Fruit fly (Drosophila melanogaster) whole organism, embryonic: ENCODE measurements around the gene slmo.

Experiments
- Adf1 ChIP-seq: fragments of 200-800 bp; sonication (Bioruptor generic); IDR thresholded peaks from 2 replicates; pipeline ENCODE4 v1.3.6; 2022; ENCODE audit warnings: missing biosample characterization, missing genetic modification characterization
- CG10654 ChIP-seq: fragments of 200-800 bp; sonication (Bioruptor generic); optimal IDR thresholded peaks from 2 replicates; lab custom pipeline; 2016; ENCODE audit warnings: missing biosample characterization, missing genetic modification characterization
- CG10979 ChIP-seq: fragments of 200-800 bp; sonication (Bioruptor generic); optimal IDR thresholded peaks from 2 replicates; lab custom pipeline; 2018; ENCODE audit warnings: missing biosample characterization, mild to moderate bottlenecking, missing genetic modification characterization, moderate library complexity
- CG11456 ChIP-seq: fragments of 200-800 bp; sonication (Bioruptor generic); IDR thresholded peaks from 3 replicates; pipeline ENCODE4 v1.3.6; 2022; ENCODE audit warnings: missing biosample characterization, missing genetic modification characterization
- CG11695 ChIP-seq: fragments of 200-800 bp; sonication (Bioruptor generic); IDR thresholded peaks from 3 replicates; pipeline ENCODE4 v1.3.6; 2022; ENCODE audit warnings: missing biosample characterization, missing genetic modification characterization
- CG12071 ChIP-seq: fragments of 200-800 bp; sonication (Bioruptor generic); optimal IDR thresholded peaks from 3 replicates; lab custom pipeline; 2018; ENCODE audit warnings: missing biosample characterization, mild to moderate bottlenecking, missing genetic modification characterization
- CG12744 ChIP-seq: fragments of 200-800 bp; sonication (Bioruptor generic); optimal IDR thresholded peaks from 2 replicates; lab custom pipeline; 2016; ENCODE audit warnings: missing biosample characterization, missing genetic modification characterization
- CG12769 ChIP-seq: fragments of 200-800 bp; sonication (Bioruptor generic); optimal IDR thresholded peaks from 2 replicates; lab custom pipeline; 2019; ENCODE audit warnings: missing biosample characterization, mild to moderate bottlenecking, missing genetic modification characterization, moderate library complexity
- CG13123 ChIP-seq: fragments of 200-800 bp; sonication (Bioruptor generic); optimal IDR thresholded peaks from 2 replicates; lab custom pipeline; 2016; ENCODE audit warnings: missing biosample characterization, missing genetic modification characterization
- CG1602 ChIP-seq: fragments of 200-800 bp; sonication (Bioruptor generic); optimal IDR thresholded peaks from 3 replicates; lab custom pipeline; 2016; ENCODE audit warnings: missing biosample characterization, missing genetic modification characterization
- CG17186 ChIP-seq: fragments of 200-800 bp; sonication (Bioruptor generic); optimal IDR thresholded peaks from 3 replicates; lab custom pipeline; 2017; ENCODE audit warnings: missing biosample characterization, missing genetic modification reagents, missing genetic modification characterization
- CG17328 ChIP-seq: fragments of 200-800 bp; sonication (Bioruptor generic); IDR thresholded peaks from 2 replicates; pipeline ENCODE4 v1.3.6; 2022; ENCODE audit warnings: missing biosample characterization, missing genetic modification characterization
- CG18619 ChIP-seq: fragments of 200-800 bp; sonication (Bioruptor generic); optimal IDR thresholded peaks from 3 replicates; lab custom pipeline; 2017; ENCODE audit warnings: missing biosample characterization, mild to moderate bottlenecking, missing genetic modification characterization
- CG18764 ChIP-seq: fragments of 200-800 bp; sonication (Bioruptor generic); optimal IDR thresholded peaks from 3 replicates; lab custom pipeline; 2016; ENCODE audit warnings: missing biosample characterization, missing genetic modification characterization
- CG2120 ChIP-seq: fragments of 200-800 bp; sonication (Bioruptor generic); optimal IDR thresholded peaks from 3 replicates; lab custom pipeline; 2016; ENCODE audit warnings: missing biosample characterization, missing genetic modification characterization
- CG3163 ChIP-seq: fragments of 200-800 bp; sonication (Bioruptor generic); optimal IDR thresholded peaks from 3 replicates; lab custom pipeline; 2016; ENCODE audit warnings: missing biosample characterization, missing genetic modification characterization
- CG33557 ChIP-seq: fragments of 200-800 bp; sonication (Bioruptor generic); optimal IDR thresholded peaks from 2 replicates; lab custom pipeline; 2019; ENCODE audit warnings: missing biosample characterization, mild to moderate bottlenecking, missing genetic modification characterization, moderate library complexity
- CG3726 ChIP-seq: fragments of 200-800 bp; sonication (Bioruptor generic); IDR thresholded peaks from 3 replicates; pipeline ENCODE4, ENCODE4 v1.3.6; 2022; ENCODE audit warnings: missing biosample characterization, missing genetic modification characterization
- CG4617 ChIP-seq: fragments of 200-800 bp; sonication (Bioruptor generic); optimal IDR thresholded peaks from 3 replicates; lab custom pipeline; 2016; ENCODE audit warnings: missing biosample characterization, missing genetic modification characterization, borderline replicate concordance
- CG5245 ChIP-seq: fragments of 200-800 bp; sonication (Bioruptor generic); optimal IDR thresholded peaks from 3 replicates; lab custom pipeline; 2016; ENCODE audit warnings: missing biosample characterization, missing genetic modification characterization
- CG8924 ChIP-seq: fragments of 200-800 bp; optimal IDR thresholded peaks from 3 replicates; lab custom pipeline; 2019; ENCODE audit warnings: missing biosample characterization, mild to moderate bottlenecking, missing genetic modification characterization, moderate library complexity
- CHES-1-like ChIP-seq: fragments of 200-800 bp; sonication (Bioruptor generic); optimal IDR thresholded peaks from 2 replicates; lab custom pipeline; 2016; ENCODE audit warnings: missing biosample characterization, missing genetic modification characterization
- CkIIα-i1 ChIP-seq: fragments of 200-800 bp; sonication (Bioruptor generic); IDR thresholded peaks from 2 replicates; pipeline ENCODE4 v1.3.6; 2022; ENCODE audit warnings: missing biosample characterization, missing genetic modification characterization
- CoRest ChIP-seq: fragments of 200-800 bp; sonication (Bioruptor generic); optimal IDR thresholded peaks from 3 replicates; lab custom pipeline; 2018; ENCODE audit warnings: missing biosample characterization, mild to moderate bottlenecking, missing genetic modification characterization, moderate library complexity
- D19B ChIP-seq: fragments of 200-800 bp; sonication (Bioruptor generic); optimal IDR thresholded peaks from 2 replicates; lab custom pipeline; 2017; ENCODE audit warnings: missing biosample characterization, mild to moderate bottlenecking, missing genetic modification characterization
- Deaf1 ChIP-seq: fragments of 200-800 bp; optimal IDR thresholded peaks from 3 replicates; lab custom pipeline; 2019; ENCODE audit warnings: missing biosample characterization, mild to moderate bottlenecking, missing genetic modification characterization, moderate library complexity
- Dref ChIP-seq: fragments of 200-800 bp; sonication (Bioruptor generic); IDR thresholded peaks from 2 replicates; pipeline ENCODE4 v1.3.6; 2022; ENCODE audit warnings: missing biosample characterization, missing genetic modification characterization
- Drgx ChIP-seq: fragments of 200-800 bp; sonication (Bioruptor generic); IDR thresholded peaks from 2 replicates; pipeline ENCODE4 v1.3.6; 2022; ENCODE audit warnings: missing biosample characterization, missing genetic modification characterization
- E2f1 ChIP-seq: fragments of 200-800 bp; sonication (Bioruptor generic); IDR thresholded peaks from 2 replicates; pipeline ENCODE4 v1.3.6; 2022; ENCODE audit warnings: missing biosample characterization, missing genetic modification characterization
- Fer1 ChIP-seq: fragments of 200-800 bp; sonication (Bioruptor generic); optimal IDR thresholded peaks from 2 replicates; lab custom pipeline; 2017; ENCODE audit warnings: missing biosample characterization, mild to moderate bottlenecking, missing genetic modification characterization
- Hmx ChIP-seq: fragments of 200-800 bp; sonication (Bioruptor generic); optimal IDR thresholded peaks from 2 replicates; lab custom pipeline; 2016; ENCODE audit warnings: missing biosample characterization, missing genetic modification characterization
- Hsf ChIP-seq: fragments of 200-800 bp; sonication (Bioruptor generic); optimal IDR thresholded peaks from 3 replicates; lab custom pipeline; 2016; ENCODE audit warnings: missing biosample characterization, missing genetic modification characterization
- MESR4 ChIP-seq: fragments of 200-800 bp; sonication (Bioruptor generic); optimal IDR thresholded peaks from 2 replicates; lab custom pipeline; 2018; ENCODE audit warnings: missing biosample characterization, mild to moderate bottlenecking, missing genetic modification characterization, moderate library complexity
- Mad ChIP-seq: fragments of 200-800 bp; sonication (Bioruptor generic); optimal IDR thresholded peaks from 2 replicates; lab custom pipeline; 2016; ENCODE audit warnings: missing biosample characterization, missing genetic modification characterization
- Mrtf ChIP-seq: fragments of 200-800 bp; sonication (Bioruptor generic); IDR thresholded peaks from 3 replicates; pipeline ENCODE4 v1.3.6; 2022; ENCODE audit warnings: missing biosample characterization, missing genetic modification characterization
- Sox102F ChIP-seq: fragments of 200-800 bp; sonication (Bioruptor generic); optimal IDR thresholded peaks from 2 replicates; lab custom pipeline; 2018; ENCODE audit warnings: missing biosample characterization, mild to moderate bottlenecking, missing genetic modification characterization, moderate library complexity
- TFAM ChIP-seq: fragments of 200-800 bp; sonication (Bioruptor generic); optimal IDR thresholded peaks from 2 replicates; lab custom pipeline; 2017; ENCODE audit warnings: missing biosample characterization, missing genetic modification characterization, inconsistent platforms
- ap ChIP-seq: fragments of 200-800 bp; sonication (Bioruptor generic); IDR thresholded peaks from 2 replicates; pipeline ENCODE4 v1.3.6; 2022; ENCODE audit warnings: missing biosample characterization, missing genetic modification characterization
- bsh ChIP-seq, 2 experiments: fragments of 200-800 bp; sonication (Bioruptor generic); optimal IDR thresholded peaks; 2 replicates each; lab custom pipeline; 2017 to 2018; ENCODE audit warnings: mild to moderate bottlenecking in 2 of 2, missing biosample characterization in 2 of 2, missing genetic modification characterization in 2 of 2, moderate library complexity in 1 of 2
- da ChIP-seq: fragments of 200-800 bp; sonication (Bioruptor generic); optimal IDR thresholded peaks from 2 replicates; lab custom pipeline; 2016; ENCODE audit warnings: missing biosample characterization, missing genetic modification characterization
- dati ChIP-seq: fragments of 200-800 bp; sonication (Bioruptor generic); IDR thresholded peaks from 2 replicates; pipeline ENCODE4 v1.3.6; 2022; ENCODE audit warnings: missing biosample characterization, missing genetic modification characterization
- gcm ChIP-seq: fragments of 200-800 bp; sonication (Bioruptor generic); optimal IDR thresholded peaks from 2 replicates; lab custom pipeline; 2019; ENCODE audit warnings: missing biosample characterization, mild to moderate bottlenecking, missing genetic modification characterization, moderate library complexity
- grn ChIP-seq: fragments of 200-800 bp; sonication (Bioruptor generic); optimal IDR thresholded peaks from 3 replicates; lab custom pipeline; 2017; ENCODE audit warnings: missing biosample characterization, missing genetic modification characterization
- jumu ChIP-seq: fragments of 200-800 bp; sonication (Bioruptor generic); optimal IDR thresholded peaks from 3 replicates; lab custom pipeline; 2016; ENCODE audit warnings: missing biosample characterization, missing genetic modification characterization
- kah ChIP-seq: fragments of 200-800 bp; sonication (Bioruptor generic); optimal IDR thresholded peaks from 2 replicates; lab custom pipeline; 2018; ENCODE audit warnings: missing biosample characterization, mild to moderate bottlenecking, missing genetic modification characterization
- scrt ChIP-seq: fragments of 200-800 bp; sonication (Bioruptor generic); optimal IDR thresholded peaks from 2 replicates; lab custom pipeline; 2018; ENCODE audit warnings: missing biosample characterization, mild to moderate bottlenecking, missing genetic modification characterization, moderate library complexity
- sd ChIP-seq: fragments of 200-800 bp; sonication (Bioruptor generic); optimal IDR thresholded peaks from 3 replicates; lab custom pipeline; 2018; ENCODE audit warnings: missing biosample characterization, mild to moderate bottlenecking, missing genetic modification characterization, moderate library complexity
- sob ChIP-seq: fragments of 200-800 bp; sonication (Bioruptor generic); IDR thresholded peaks from 2 replicates; pipeline ENCODE4 v1.3.6; 2022; ENCODE audit warnings: missing biosample characterization, missing genetic modification characterization
- toy ChIP-seq: fragments of 200-800 bp; sonication (Bioruptor generic); IDR thresholded peaks from 2 replicates; pipeline ENCODE4 v1.3.6; 2022; ENCODE audit warnings: missing biosample characterization, missing genetic modification characterization
- vfl ChIP-seq: fragments of 200-800 bp; sonication (Bioruptor generic); optimal IDR thresholded peaks from 2 replicates; lab custom pipeline; 2016; ENCODE audit warnings: missing biosample characterization, missing genetic modification characterization
- zfh2 ChIP-seq: fragments of 200-800 bp; sonication (Bioruptor generic); optimal IDR thresholded peaks from 2 replicates; lab custom pipeline; 2016; ENCODE audit warnings: missing biosample characterization, missing genetic modification characterization

slmo gene

DNA sequence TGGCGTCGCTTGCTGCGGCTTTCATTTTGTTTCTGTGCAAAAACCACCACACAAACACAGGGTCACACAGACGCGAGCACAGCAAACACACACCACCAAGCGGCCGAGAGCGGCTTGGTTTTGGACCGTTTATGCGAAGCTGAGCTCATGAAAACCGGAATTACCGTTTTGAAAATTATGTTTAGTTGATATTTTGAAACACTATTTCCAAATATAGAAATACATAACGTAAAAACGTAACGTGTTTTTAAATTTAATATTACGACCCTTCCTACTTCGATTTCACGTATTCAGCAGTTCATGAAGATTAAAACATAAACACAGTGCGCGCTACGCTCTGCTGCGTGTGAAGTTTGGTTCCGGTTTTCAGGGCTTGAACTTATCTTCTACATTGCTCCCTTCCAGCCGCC lies 2.7 kb upstream of the slmo start (continued):
- TF ChIP-seq CG33557: peak; percentile 95
- peak; percentile 98 for TF ChIP-seq CG10979
- peak; percentile 44; the same call in 1 of the 2 replicates for TF ChIP-seq dati (GFP tag; lab: Robert Waterston, UW)
- TF ChIP-seq CG12071 (GFP tag; lab: Kevin White, UChicago): peak; percentile 98
- TF ChIP-seq da (GFP tag; lab: Kevin White, UChicago): peak; percentile 86
- TF ChIP-seq MESR4: peak; percentile 46
- TF ChIP-seq jumu (GFP tag; lab: Kevin White, UChicago): peak; percentile 94
- TF ChIP-seq Mrtf (GFP tag; lab: Robert Waterston, UW): peak; percentile 94
- peak; percentile 77 for TF ChIP-seq CG13123 (GFP tag; lab: Kevin White, UChicago)
- TF ChIP-seq CG12769: no peak
- TF ChIP-seq CG11456 (GFP tag; lab: Robert Waterston, UW): peak; percentile 93
- TF ChIP-seq CG2120 (GFP tag; lab: Kevin White, UChicago): peak; percentile 95
- TF ChIP-seq CG8924 (tag; lab: Kevin White, UChicago): peak; percentile 98
- TF ChIP-seq CG17328 (GFP tag; lab: Robert Waterston, UW): peak; percentile 96
- peak; percentile 96 for TF ChIP-seq CoRest (tag; lab: Kevin White, UChicago)
- TF ChIP-seq Sox102F (GFP tag; lab: Kevin White, UChicago): peak; percentile 95
- peak; percentile 92 for TF ChIP-seq kah
- TF ChIP-seq ap: peak; percentile 89
- TF ChIP-seq CHES-1-like (GFP tag; lab: Kevin White, UChicago): peak; percentile 89
- TF ChIP-seq Drgx (GFP tag; lab: Robert Waterston, UW): peak; percentile 96
- TF ChIP-seq sob: peak; percentile 96
- peak; percentile 79 for TF ChIP-seq CG17186 (GFP tag; lab: Kevin White, UChicago)
- peak; percentile 94 for TF ChIP-seq Hsf (GFP tag; lab: Kevin White, UChicago)
- TF ChIP-seq Mad (GFP tag; lab: Kevin White, UChicago): peak; percentile 91
- peak; percentile 76; the same call in 1 of the 2 replicates for TF ChIP-seq toy (GFP tag; lab: Robert Waterston, UW)
- peak; percentile 96 for TF ChIP-seq scrt (GFP tag; lab: Kevin White, UChicago)
- TF ChIP-seq CG4617 (GFP tag; lab: Kevin White, UChicago): peak; percentile 57
- TF ChIP-seq Deaf1: peak; percentile 84
- TF ChIP-seq Adf1: peak; percentile 77
- no peak for TF ChIP-seq sd
- peak; percentile 79 for TF ChIP-seq TFAM
- peak; percentile 95 for TF ChIP-seq CG18619 (GFP tag; lab: Kevin White, UChicago)
- TF ChIP-seq Fer1 (GFP tag; lab: Kevin White, UChicago): peak; percentile 99
- peak; percentile 85 for TF ChIP-seq CG18764 (GFP tag; lab: Kevin White, UChicago)
- peak; percentile 97 for TF ChIP-seq gcm
- peak; percentile 90 for TF ChIP-seq CG10654 (GFP tag; lab: Kevin White, UChicago)
- peak; percentile 84 for TF ChIP-seq D19B (GFP tag; lab: Kevin White, UChicago)
- peak; percentile 90 for TF ChIP-seq vfl (GFP tag; lab: Kevin White, UChicago)
- TF ChIP-seq Hmx (GFP tag; lab: Kevin White, UChicago): peak; percentile 79
- TF ChIP-seq CG11695 (GFP tag; lab: Robert Waterston, UW): peak; percentile 97
- peak; percentile 93 to 97 for TF ChIP-seq bsh (GFP tag; optimal IDR thresholded peaks at IDR 0.05; lab: Kevin White, UChicago)
- TF ChIP-seq zfh2 (GFP tag; lab: Kevin White, UChicago): peak; percentile 85
- TF ChIP-seq CG3726: peak; percentile 84; the same call in 2 of the 3 replicates
- peak; percentile 93 for TF ChIP-seq CG12744 (GFP tag; lab: Kevin White, UChicago)
- TF ChIP-seq grn: no peak
- TF ChIP-seq CG5245 (GFP tag; lab: Kevin White, UChicago): peak; percentile 90
- peak; percentile 87 for TF ChIP-seq CG1602
- 0 out of 2 replicates have a peak, but pooled peaks have one; percentile 20 for TF ChIP-seq Dref (GFP tag; lab: Robert Waterston, UW)
- TF ChIP-seq CkIIα-i1 (GFP tag; lab: Robert Waterston, UW): peak; percentile 36; the same call in 1 of the 2 replicates
- TF ChIP-seq E2f1 (GFP tag; lab: Robert Waterston, UW): peak; percentile 82
- TF ChIP-seq CG3163 (GFP tag; lab: Kevin White, UChicago): peak; percentile 81
